Worm (Caenorhabditis elegans) whole organism, young adult: ENCODE measurements around the gene emb-1.

ENCODE experiments used
- C17E4.6 ChIP-seq: fragments of 200-800 bp; sonication (Bioruptor generic); IDR thresholded peaks from 2 replicates; pipeline ENCODE4 v1.3.6; 2022; ENCODE audit warnings: missing genetic modification reagents, missing genetic modification characterization, missing compliant biosample characterization
- D2030.7 ChIP-seq: fragments of 200-800 bp; sonication (Bioruptor generic); IDR thresholded peaks from 2 replicates; pipeline ENCODE4 v1.3.6; 2022; ENCODE audit warnings: missing genetic modification reagents, missing genetic modification characterization, missing compliant biosample characterization
- F10E7.11 ChIP-seq: sonication (generic microtip); optimal IDR thresholded peaks from 2 replicates; lab custom pipeline; 2017; ENCODE audit warnings: mild to moderate bottlenecking, missing genetic modification characterization, moderate library complexity, missing compliant biosample characterization
- F37B4.10 ChIP-seq: fragments of 200-800 bp; sonication (Bioruptor generic); IDR thresholded peaks from 2 replicates; pipeline ENCODE4 v1.3.6; 2022; ENCODE audit warnings: missing genetic modification characterization, missing compliant biosample characterization
- F52B5.7 ChIP-seq: sonication (generic microtip); optimal IDR thresholded peaks from 2 replicates; lab custom pipeline; 2016; ENCODE audit warnings: mild to moderate bottlenecking, missing genetic modification characterization, missing compliant biosample characterization
- F57A8.1 ChIP-seq: fragments of 200-800 bp; sonication (Bioruptor generic); optimal IDR thresholded peaks from 2 replicates; lab custom pipeline; 2018; ENCODE audit warnings: mild to moderate bottlenecking, missing genetic modification characterization, moderate library complexity, missing compliant biosample characterization
- F57C9.4 ChIP-seq: sonication (generic microtip); optimal IDR thresholded peaks from 2 replicates; lab custom pipeline; 2017; ENCODE audit warnings: mild to moderate bottlenecking, missing genetic modification characterization, missing compliant biosample characterization
- T26A5.8 ChIP-seq: sonication (generic microtip); optimal IDR thresholded peaks from 2 replicates; lab custom pipeline; 2016; ENCODE audit warnings: missing genetic modification characterization, missing compliant biosample characterization
- Y56A3A.18 ChIP-seq: fragments of 200-800 bp; sonication (Bioruptor generic); IDR thresholded peaks from 2 replicates; pipeline ENCODE4 v1.3.6; 2022; ENCODE audit warnings: missing genetic modification reagents, missing genetic modification characterization, missing compliant biosample characterization
- Y79H2A.3 ChIP-seq: fragments of 200-800 bp; sonication (Bioruptor generic); conservative IDR thresholded peaks from 2 replicates; pipeline ENCODE4 v1.3.6; 2022; ENCODE audit warnings: missing genetic modification reagents, missing genetic modification characterization, missing compliant biosample characterization
- Y95B8A.8 ChIP-seq: fragments of 200-800 bp; sonication (Bioruptor generic); IDR thresholded peaks from 2 replicates; pipeline ENCODE4 v1.3.6; 2022; ENCODE audit warnings: missing genetic modification reagents, missing genetic modification characterization, missing compliant biosample characterization
- ZK185.1 ChIP-seq: sonication (generic microtip); optimal IDR thresholded peaks from 2 replicates; lab custom pipeline; 2016; ENCODE audit warnings: mild to moderate bottlenecking, missing genetic modification characterization, missing compliant biosample characterization; ENCODE audit not compliant: poor library complexity, severe bottlenecking
- ama-1 ChIP-seq, 3 experiments: fragments of 150-350 bp in 1 of 3; sonication (generic microtip) in 2 of 3; optimal IDR thresholded peaks; 2 replicates each; lab custom pipeline; 2014 to 2018; ENCODE audit warnings: missing biosample characterization in 2 of 3, missing genetic modification characterization in 2 of 3, missing genetic modification reagents in 2 of 3
- aptf-3 ChIP-seq: fragments of 200-800 bp; sonication (Bioruptor generic); IDR thresholded peaks from 2 replicates; pipeline ENCODE4 v1.3.6; 2022; ENCODE audit warnings: missing genetic modification characterization, missing compliant biosample characterization
- attf-5 ChIP-seq: fragments of 200-800 bp; sonication (Bioruptor generic); optimal IDR thresholded peaks from 2 replicates; lab custom pipeline; 2018; ENCODE audit warnings: mild to moderate bottlenecking, missing genetic modification characterization, missing compliant biosample characterization
- attf-6 ChIP-seq: fragments of 200-800 bp; sonication (Bioruptor generic); IDR thresholded peaks from 2 replicates; pipeline ENCODE4 v1.3.6; 2022; ENCODE audit warnings: missing genetic modification reagents, missing genetic modification characterization, missing compliant biosample characterization
- bed-1 ChIP-seq: fragments of 200-800 bp; sonication (Bioruptor generic); IDR thresholded peaks from 2 replicates; pipeline ENCODE4 v1.3.6; 2022; ENCODE audit warnings: missing genetic modification reagents, missing genetic modification characterization, missing compliant biosample characterization
- cebp-1 ChIP-seq, 2 experiments: fragments of 200-800 bp in 1 of 2; sonication (Bioruptor generic) in 1 of 2; sonication (generic microtip) in 1 of 2; IDR thresholded peaks in 1 of 2; optimal IDR thresholded peaks in 1 of 2; 2 replicates each; pipeline versions ENCODE4 v1.3.6 to Lab custom; 2017 to 2022; ENCODE audit warnings: missing compliant biosample characterization in 2 of 2, missing genetic modification characterization in 2 of 2, mild to moderate bottlenecking in 1 of 2, missing genetic modification reagents in 1 of 2, moderate library complexity in 1 of 2
- ceh-79 ChIP-seq: sonication (generic microtip); optimal IDR thresholded peaks from 2 replicates; lab custom pipeline; 2017; ENCODE audit warnings: mild to moderate bottlenecking, missing genetic modification characterization, missing compliant biosample characterization
- chd-7 ChIP-seq: sonication (generic microtip); optimal IDR thresholded peaks from 2 replicates; lab custom pipeline; 2016; ENCODE audit warnings: mild to moderate bottlenecking, missing genetic modification characterization, moderate library complexity, missing compliant biosample characterization
- die-1 ChIP-seq: sonication (generic microtip); optimal IDR thresholded peaks from 2 replicates; lab custom pipeline; 2016; ENCODE audit warnings: missing genotype, mild to moderate bottlenecking, missing genetic modification characterization, missing compliant biosample characterization
- dox-1 ChIP-seq: fragments of 200-800 bp; sonication (Bioruptor generic); IDR thresholded peaks from 2 replicates; pipeline ENCODE4 v1.3.6; 2022; ENCODE audit warnings: missing genetic modification reagents, missing genetic modification characterization, missing compliant biosample characterization
- dpff-1 ChIP-seq: sonication (generic microtip); optimal IDR thresholded peaks from 2 replicates; lab custom pipeline; 2017; ENCODE audit warnings: mild to moderate bottlenecking, missing genetic modification characterization, missing compliant biosample characterization
- efl-1 ChIP-seq: fragments of 150-350 bp; optimal IDR thresholded peaks from 2 replicates; lab custom pipeline; 2014; ENCODE audit warnings: missing biosample characterization, missing genetic modification reagents, missing genetic modification characterization
- egl-18 ChIP-seq: fragments of 200-800 bp; sonication (Bioruptor generic); IDR thresholded peaks from 2 replicates; pipeline ENCODE4 v1.3.6; 2022; ENCODE audit warnings: missing genetic modification reagents, missing genetic modification characterization, missing compliant biosample characterization
- hlh-12 ChIP-seq: sonication (generic microtip); optimal IDR thresholded peaks from 2 replicates; lab custom pipeline; 2016; ENCODE audit warnings: missing genetic modification characterization, missing compliant biosample characterization
- hrde-1 ChIP-seq: sonication (generic microtip); optimal IDR thresholded peaks from 2 replicates; lab custom pipeline; 2016; ENCODE audit warnings: missing genetic modification characterization, mild to moderate bottlenecking, missing compliant biosample characterization, moderate library complexity, missing genotype, missing genetic modification reagents, borderline replicate concordance
- let-526 ChIP-seq: fragments of 200-800 bp; sonication (Bioruptor generic); IDR thresholded peaks from 2 replicates; pipeline ENCODE4 v1.3.6; 2022; ENCODE audit warnings: missing genetic modification reagents, missing genetic modification characterization, missing compliant biosample characterization
- lsy-27 ChIP-seq: sonication (generic microtip); optimal IDR thresholded peaks from 2 replicates; lab custom pipeline; 2017; ENCODE audit warnings: missing genetic modification characterization, mild to moderate bottlenecking, missing compliant biosample characterization, antibody characterized with exemption, missing genotype, borderline replicate concordance; ENCODE audit not compliant: insufficient read depth
- mcd-1 ChIP-seq: fragments of 200-800 bp; sonication (Bioruptor generic); IDR thresholded peaks from 2 replicates; pipeline ENCODE4 v1.3.6; 2022; ENCODE audit warnings: missing genetic modification reagents, missing genetic modification characterization, missing compliant biosample characterization
- nhr-179 ChIP-seq: sonication (generic microtip); optimal IDR thresholded peaks from 2 replicates; lab custom pipeline; 2016; ENCODE audit warnings: mild to moderate bottlenecking, missing genetic modification characterization, missing compliant biosample characterization
- nhr-27 ChIP-seq: fragments of 200-800 bp; sonication (Bioruptor generic); optimal IDR thresholded peaks from 2 replicates; lab custom pipeline; 2018; ENCODE audit warnings: mild to moderate bottlenecking, missing genetic modification characterization, moderate library complexity, missing compliant biosample characterization
- nhr-80 ChIP-seq: sonication (generic microtip); optimal IDR thresholded peaks from 2 replicates; lab custom pipeline; 2016; ENCODE audit warnings: missing genetic modification characterization, missing compliant biosample characterization
- rcor-1 ChIP-seq: fragments of 200-800 bp; sonication (Bioruptor generic); IDR thresholded peaks from 2 replicates; pipeline ENCODE4 v1.3.6; 2022; ENCODE audit warnings: missing genetic modification reagents, missing genetic modification characterization, missing compliant biosample characterization
- sdz-38 ChIP-seq: sonication (generic microtip); optimal IDR thresholded peaks from 2 replicates; lab custom pipeline; 2016; ENCODE audit warnings: missing genotype, missing genetic modification characterization, missing compliant biosample characterization
- snpc-1.3 ChIP-seq: sonication (generic microtip); optimal IDR thresholded peaks from 2 replicates; lab custom pipeline; 2017; ENCODE audit warnings: missing genetic modification characterization, mild to moderate bottlenecking, missing compliant biosample characterization, antibody characterized with exemption, moderate library complexity, missing genotype, missing genetic modification reagents; ENCODE audit not compliant: insufficient read depth
- somi-1 ChIP-seq: fragments of 200-800 bp; sonication (Bioruptor generic); optimal IDR thresholded peaks from 2 replicates; lab custom pipeline; 2018; ENCODE audit warnings: mild to moderate bottlenecking, missing genetic modification characterization, missing compliant biosample characterization
- sptf-2 ChIP-seq: fragments of 200-800 bp; sonication (Bioruptor generic); optimal IDR thresholded peaks from 2 replicates; lab custom pipeline; 2018; ENCODE audit warnings: mild to moderate bottlenecking, missing genetic modification characterization, missing compliant biosample characterization
- tbp1 ChIP-seq: fragments of 200-800 bp; sonication (Bioruptor generic); optimal IDR thresholded peaks from 2 replicates; lab custom pipeline; 2018; ENCODE audit warnings: mild to moderate bottlenecking, missing genetic modification characterization, missing compliant biosample characterization
- tlf-1 ChIP-seq: fragments of 200-800 bp; sonication (Bioruptor generic); optimal IDR thresholded peaks from 2 replicates; lab custom pipeline; 2018; ENCODE audit warnings: mild to moderate bottlenecking, missing genetic modification characterization, missing compliant biosample characterization
- ztf-18 ChIP-seq: sonication (generic microtip); optimal IDR thresholded peaks from 2 replicates; lab custom pipeline; 2016; ENCODE audit warnings: missing genotype, mild to moderate bottlenecking, missing genetic modification characterization, missing compliant biosample characterization
- ztf-22 ChIP-seq: fragments of 200-800 bp; sonication (Bioruptor generic); optimal IDR thresholded peaks from 2 replicates; lab custom pipeline; 2018; ENCODE audit warnings: mild to moderate bottlenecking, missing genetic modification characterization, moderate library complexity, missing compliant biosample characterization
- ztf-25 ChIP-seq: fragments of 200-800 bp; sonication (Bioruptor generic); IDR thresholded peaks from 2 replicates; pipeline ENCODE4 v1.3.6; 2022; ENCODE audit warnings: missing genetic modification reagents, missing genetic modification characterization, missing compliant biosample characterization
- ztf-28 ChIP-seq: fragments of 200-800 bp; sonication (Bioruptor generic); IDR thresholded peaks from 2 replicates; pipeline ENCODE4 v1.3.6; 2022; ENCODE audit warnings: missing genetic modification reagents, missing genetic modification characterization, missing compliant biosample characterization

The emb-1 gene

DNA sequence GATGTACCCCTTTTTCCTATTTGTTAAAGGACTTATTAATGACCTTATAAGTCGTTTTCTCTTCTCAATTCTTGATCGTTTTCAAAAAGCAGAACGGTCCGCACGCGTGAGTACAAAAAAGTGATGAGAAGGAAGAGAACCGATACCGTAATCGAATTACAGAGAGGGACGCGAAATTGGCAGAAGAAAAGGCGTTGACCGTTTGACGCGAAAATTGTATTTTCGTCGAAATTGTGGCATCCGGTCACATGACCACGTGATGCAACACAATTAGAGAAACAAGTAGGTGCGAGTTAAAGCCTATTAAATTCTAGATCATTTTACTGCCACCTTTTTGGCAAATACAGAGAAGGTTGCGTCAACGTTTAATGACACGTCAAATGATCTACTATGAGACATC, 29.1 kb upstream of the emb-1 start:
- TF ChIP-seq F52B5.7 (tag; lab: Kevin White, UChicago), result no peak
- TF ChIP-seq cebp-1 (GFP tag; IDR thresholded peaks at IDR 0.05; lab: Robert Waterston, UW), result no peak
- no peak for TF ChIP-seq cebp-1 (tag; optimal IDR thresholded peaks at IDR 0.05; lab: Kevin White, UChicago)
- TF ChIP-seq snpc-1.3 (tag; lab: Kevin White, UChicago), result no peak
- no peak for TF ChIP-seq let-526 (GFP tag; lab: Robert Waterston, UW)
- TF ChIP-seq nhr-179 (tag; lab: Kevin White, UChicago), result no peak
- TF ChIP-seq D2030.7 (GFP tag; lab: Robert Waterston, UW), result no peak
- TF ChIP-seq F57A8.1, result no peak
- no peak for TF ChIP-seq attf-5 (GFP tag; lab: Kevin White, UChicago)
- no peak for TF ChIP-seq die-1 (tag; lab: Kevin White, UChicago)
- no peak for TF ChIP-seq tlf-1 (GFP tag; lab: Kevin White, UChicago)
- no peak for TF ChIP-seq aptf-3
- no peak for TF ChIP-seq sptf-2 (GFP tag; lab: Kevin White, UChicago)
- TF ChIP-seq egl-18 (GFP tag; lab: Robert Waterston, UW), result no peak
- TF ChIP-seq lsy-27, result no peak
- TF ChIP-seq dpff-1, result no peak
- TF ChIP-seq hlh-12, result no peak
- no peak for TF ChIP-seq mcd-1
- no peak for TF ChIP-seq bed-1 (GFP tag; lab: Robert Waterston, UW)
- TF ChIP-seq attf-6 (GFP tag; lab: Robert Waterston, UW), result no peak
- no peak for TF ChIP-seq ztf-22 (GFP tag; lab: Kevin White, UChicago)

DNA sequence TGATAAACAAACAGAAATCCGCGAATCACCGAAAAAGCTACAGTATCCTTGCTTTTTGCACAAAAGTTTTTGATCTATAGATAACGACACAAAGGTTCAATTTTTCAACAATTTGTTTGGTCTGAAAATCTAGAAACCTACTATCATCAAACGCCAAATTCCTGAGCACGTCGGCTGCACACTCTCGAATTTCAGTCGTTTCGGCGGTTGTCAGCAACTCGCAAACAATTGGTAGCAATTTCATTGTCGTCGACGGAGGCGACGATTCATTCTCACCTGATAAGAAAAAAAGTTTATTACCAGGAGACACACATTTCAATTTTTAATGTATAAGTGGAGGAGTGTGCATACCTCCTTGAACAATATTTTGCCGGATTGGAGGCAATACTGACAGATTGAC, 27.4 kb upstream of the emb-1 start:
- TF ChIP-seq nhr-80 (peak; percentile 41), tbp1 (no peak)

DNA sequence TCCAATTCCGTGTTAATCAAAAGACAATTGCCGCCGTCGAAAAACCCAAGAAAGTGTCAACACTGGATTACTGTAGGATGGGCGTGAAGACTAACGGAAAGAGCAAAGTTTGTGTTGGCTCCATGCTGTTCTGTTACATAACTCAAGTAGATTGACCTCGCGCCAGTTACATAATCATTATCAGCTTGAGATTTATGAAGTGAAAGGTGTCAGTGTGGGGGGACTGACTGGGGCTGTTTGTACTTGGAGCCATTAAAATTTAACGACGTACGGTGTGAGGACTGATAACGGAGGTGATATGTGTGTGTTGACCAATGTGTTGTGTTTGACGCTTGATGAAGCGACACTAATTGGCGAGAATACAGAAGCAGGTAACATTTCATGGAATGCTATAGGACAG, 26.5 kb upstream of the emb-1 start:
- TF ChIP-seq lsy-27 (no peak), cebp-1 (GFP tag; IDR thresholded peaks at IDR 0.05; lab: Robert Waterston, UW) (no peak), cebp-1 (tag; optimal IDR thresholded peaks at IDR 0.05; lab: Kevin White, UChicago) (peak; percentile 8), ama-1 (optimal IDR thresholded peaks at IDR 0.05; lab: Kevin White, UChicago) (no peak), ama-1 (GFP tag; optimal IDR thresholded peaks at IDR 0.05; lab: Kevin White, UChicago) (no peak), ztf-18 (no peak), F10E7.11 (tag; lab: Kevin White, UChicago) (no peak), F57A8.1 (no peak), tbp1 (no peak), Y56A3A.18 (GFP tag; lab: Robert Waterston, UW) (no peak), let-526 (GFP tag; lab: Robert Waterston, UW) (no peak), C17E4.6 (GFP tag; lab: Robert Waterston, UW) (0 out of 2 replicates have a peak, but pooled peaks have one; percentile 10), F57C9.4 (tag; lab: Kevin White, UChicago) (no peak), sdz-38 (tag; lab: Kevin White, UChicago) (no peak), rcor-1 (GFP tag; lab: Robert Waterston, UW) (no peak), Y95B8A.8 (GFP tag; lab: Robert Waterston, UW) (no peak), efl-1 (GFP tag; lab: Kevin White, UChicago) (no peak), chd-7 (tag; lab: Kevin White, UChicago) (no peak), sptf-2 (GFP tag; lab: Kevin White, UChicago) (no peak), Y79H2A.3 (GFP tag; lab: Robert Waterston, UW) (no peak), ceh-79 (no peak), dox-1 (GFP tag; lab: Robert Waterston, UW) (0 out of 2 replicates have a peak, but pooled peaks have one; percentile 34), F37B4.10 (GFP tag; lab: Robert Waterston, UW) (no peak), ztf-25 (no peak), somi-1 (GFP tag; lab: Kevin White, UChicago) (no peak), nhr-179 (tag; lab: Kevin White, UChicago) (no peak), ZK185.1 (tag; lab: Kevin White, UChicago) (no peak), ztf-28 (GFP tag; lab: Robert Waterston, UW) (no peak), nhr-27 (tag; lab: Kevin White, UChicago) (no peak), egl-18 (GFP tag; lab: Robert Waterston, UW) (no peak), T26A5.8 (tag; lab: Kevin White, UChicago) (no peak), hrde-1 (tag; lab: Kevin White, UChicago) (no peak), ztf-22 (GFP tag; lab: Kevin White, UChicago) (peak; percentile 66)
